Fruit fly (Drosophila melanogaster) whole organism, prepupa: ENCODE data around the gene Top3alpha.

Experiments
- Blimp-1 ChIP-seq: fragments of 200-800 bp; sonication (Bioruptor generic); optimal IDR thresholded peaks from 3 replicates; lab custom pipeline; 2017; ENCODE audit warnings: missing biosample characterization, missing genetic modification characterization, mild to moderate bottlenecking, moderate library complexity, missing genetic modification reagents
- CG10631 ChIP-seq: fragments of 200-800 bp; sonication (Bioruptor generic); optimal IDR thresholded peaks from 2 replicates; lab custom pipeline; 2016; ENCODE audit warnings: missing biosample characterization, missing genetic modification characterization
- CG11294 ChIP-seq: fragments of 200-800 bp; sonication (Bioruptor generic); IDR thresholded peaks from 2 replicates; pipeline ENCODE4 v1.3.6; 2022; ENCODE audit warnings: missing biosample characterization, missing genetic modification characterization
- CG11902 ChIP-seq: fragments of 200-800 bp; sonication (Bioruptor generic); optimal IDR thresholded peaks from 3 replicates; lab custom pipeline; 2016; ENCODE audit warnings: missing biosample characterization, missing genetic modification characterization
- CG16779 ChIP-seq: fragments of 200-800 bp; sonication (Bioruptor generic); optimal IDR thresholded peaks from 3 replicates; lab custom pipeline; 2017; ENCODE audit warnings: missing biosample characterization, mild to moderate bottlenecking, missing genetic modification characterization
- CG31627 ChIP-seq: fragments of 200-800 bp; sonication (Bioruptor generic); optimal IDR thresholded peaks from 3 replicates; lab custom pipeline; 2016; ENCODE audit warnings: missing biosample characterization, missing genetic modification characterization
- CG32006 ChIP-seq: fragments of 200-800 bp; sonication (Bioruptor generic); optimal IDR thresholded peaks from 3 replicates; lab custom pipeline; 2017; ENCODE audit warnings: missing biosample characterization, mild to moderate bottlenecking, missing genetic modification characterization
- CG34406 ChIP-seq: fragments of 200-800 bp; sonication (Bioruptor generic); optimal IDR thresholded peaks from 3 replicates; lab custom pipeline; 2016; ENCODE audit warnings: missing biosample characterization, missing genetic modification characterization
- CG3919 ChIP-seq: fragments of 200-800 bp; sonication (Bioruptor generic); optimal IDR thresholded peaks from 3 replicates; lab custom pipeline; 2016; ENCODE audit warnings: missing biosample characterization, missing genetic modification characterization
- CG4318 ChIP-seq: fragments of 200-800 bp; sonication (Bioruptor generic); optimal IDR thresholded peaks from 3 replicates; lab custom pipeline; 2017; ENCODE audit warnings: missing biosample characterization, mild to moderate bottlenecking, missing genetic modification characterization
- CG6854 ChIP-seq: fragments of 200-800 bp; sonication (Bioruptor generic); optimal IDR thresholded peaks from 2 replicates; lab custom pipeline; 2017; ENCODE audit warnings: missing biosample characterization, mild to moderate bottlenecking, missing genetic modification characterization
- CG8119 ChIP-seq: fragments of 200-800 bp; sonication (Bioruptor generic); IDR thresholded peaks from 3 replicates; pipeline ENCODE4 v1.3.6; 2022; ENCODE audit warnings: missing biosample characterization, missing genetic modification characterization
- CG8319 ChIP-seq: fragments of 200-800 bp; sonication (Bioruptor generic); optimal IDR thresholded peaks from 3 replicates; lab custom pipeline; 2016; ENCODE audit warnings: missing biosample characterization, missing genetic modification characterization
- Eip93F ChIP-seq: fragments of 200-800 bp; sonication (Bioruptor generic); optimal IDR thresholded peaks from 2 replicates; lab custom pipeline; 2016; ENCODE audit warnings: missing biosample characterization, mild to moderate bottlenecking, missing genetic modification characterization
- Gug ChIP-seq: fragments of 200-800 bp; sonication (Bioruptor generic); IDR thresholded peaks from 2 replicates; pipeline ENCODE4 v1.3.6; 2022; ENCODE audit warnings: missing biosample characterization, missing genetic modification characterization
- Hr38 ChIP-seq: sonication (Bioruptor generic); optimal IDR thresholded peaks from 2 replicates; lab custom pipeline; 2016; ENCODE audit warnings: missing biosample characterization, missing genetic modification characterization
- Lpt ChIP-seq: fragments of 200-800 bp; sonication (Bioruptor generic); optimal IDR thresholded peaks from 3 replicates; lab custom pipeline; 2016; ENCODE audit warnings: missing biosample characterization, missing genetic modification characterization
- Met ChIP-seq: fragments of 200-800 bp; sonication (Bioruptor generic); optimal IDR thresholded peaks from 3 replicates; lab custom pipeline; 2016; ENCODE audit warnings: missing biosample characterization, missing genetic modification characterization
- Smox ChIP-seq: fragments of 200-800 bp; sonication (Bioruptor generic); optimal IDR thresholded peaks from 3 replicates; lab custom pipeline; 2016; ENCODE audit warnings: missing biosample characterization, missing genetic modification characterization
- Sox102F ChIP-seq: fragments of 200-800 bp; sonication (Bioruptor generic); optimal IDR thresholded peaks from 2 replicates; lab custom pipeline; 2016; ENCODE audit warnings: missing biosample characterization, mild to moderate bottlenecking, missing genetic modification characterization
- Sox14 ChIP-seq: fragments of 200-800 bp; sonication (Bioruptor generic); optimal IDR thresholded peaks from 3 replicates; lab custom pipeline; 2016; ENCODE audit warnings: missing biosample characterization, missing genetic modification characterization
- Sox15 ChIP-seq: fragments of 200-800 bp; sonication (Bioruptor generic); optimal IDR thresholded peaks from 3 replicates; lab custom pipeline; 2016; ENCODE audit warnings: missing biosample characterization, missing genetic modification characterization
- cyc ChIP-seq: fragments of 200-800 bp; sonication (Bioruptor generic); optimal IDR thresholded peaks from 3 replicates; lab custom pipeline; 2016; ENCODE audit warnings: missing biosample characterization, missing genetic modification characterization
- dac ChIP-seq: fragments of 200-800 bp; sonication (Bioruptor generic); optimal IDR thresholded peaks from 2 replicates; lab custom pipeline; 2017; ENCODE audit warnings: missing biosample characterization, mild to moderate bottlenecking, missing genetic modification characterization
- eg ChIP-seq: fragments of 200-800 bp; sonication (Bioruptor generic); IDR thresholded peaks from 3 replicates; pipeline ENCODE4 v1.3.6; 2022; ENCODE audit warnings: missing biosample characterization, missing genetic modification characterization
- fd59A ChIP-seq: fragments of 200-800 bp; sonication (Bioruptor generic); optimal IDR thresholded peaks from 2 replicates; lab custom pipeline; 2017; ENCODE audit warnings: missing biosample characterization, mild to moderate bottlenecking, missing genetic modification characterization, missing genetic modification reagents
- fkh ChIP-seq: fragments of 200-800 bp; sonication (Bioruptor generic); optimal IDR thresholded peaks from 3 replicates; lab custom pipeline; 2017; ENCODE audit warnings: missing biosample characterization, mild to moderate bottlenecking, missing genetic modification characterization, moderate library complexity
- salr ChIP-seq, 2 experiments: fragments of 200-800 bp; sonication (Bioruptor generic); optimal IDR thresholded peaks; 3 replicates each; lab custom pipeline; 2016 to 2018; ENCODE audit warnings: missing biosample characterization in 2 of 2, missing genetic modification characterization in 2 of 2, mild to moderate bottlenecking in 1 of 2
- svp ChIP-seq: fragments of 200-800 bp; sonication (Bioruptor generic); peaks from one replicate; lab custom pipeline; 2016; ENCODE audit warnings: missing biosample characterization, missing genetic modification characterization
- topi ChIP-seq: fragments of 200-800 bp; sonication (Bioruptor generic); optimal IDR thresholded peaks from 3 replicates; lab custom pipeline; 2016; ENCODE audit warnings: missing biosample characterization, missing genetic modification characterization
- vri ChIP-seq: fragments of 200-800 bp; sonication (Bioruptor generic); optimal IDR thresholded peaks from 3 replicates; lab custom pipeline; 2016; ENCODE audit warnings: missing biosample characterization, mild to moderate bottlenecking, missing genetic modification characterization

Top3alpha gene

dm6 chr2L:19479249-19479984, 18.6 kb upstream of the Top3alpha start:
- TF ChIP-seq svp (GFP tag; lab: Kevin White, UChicago): peak; percentile 45
- no peak for TF ChIP-seq CG16779

- TF ChIP-seq CG6854 (GFP tag; lab: Kevin White, UChicago) (no peak), eg (GFP tag; lab: Robert Waterston, UW) (no peak), fd59A (GFP tag; lab: Kevin White, UChicago) (no peak), CG3919 (GFP tag; lab: Kevin White, UChicago) (no peak), CG31627 (GFP tag; lab: Kevin White, UChicago) (no peak), Sox102F (GFP tag; lab: Kevin White, UChicago) (no peak), svp (GFP tag; lab: Kevin White, UChicago) (peak; percentile 23)
Observed at dm6 chr2L:19480406-19481334, 17.3 kb upstream of the Top3alpha start.

- TF ChIP-seq Blimp-1 (no peak), Gug (no peak), Smox (no peak), CG11294 (GFP tag; lab: Robert Waterston, UW) (no peak), Sox14 (GFP tag; lab: Kevin White, UChicago) (no peak), dac (GFP tag; lab: Kevin White, UChicago) (no peak), vri (GFP tag; lab: Kevin White, UChicago) (no peak), CG34406 (GFP tag; lab: Kevin White, UChicago) (no peak), CG32006 (GFP tag; lab: Kevin White, UChicago) (no peak), CG16779 (no peak), cyc (GFP tag; lab: Kevin White, UChicago) (no peak), CG11902 (GFP tag; lab: Kevin White, UChicago) (no peak), CG10631 (GFP tag; lab: Kevin White, UChicago) (no peak), CG8319 (GFP tag; lab: Kevin White, UChicago) (no peak), CG6854 (GFP tag; lab: Kevin White, UChicago) (no peak), topi (GFP tag; lab: Kevin White, UChicago) (no peak), salr (GFP tag; optimal IDR thresholded peaks at IDR 0.05; lab: Kevin White, UChicago) (no peak), Eip93F (GFP tag; lab: Kevin White, UChicago) (no peak), Lpt (GFP tag; lab: Kevin White, UChicago) (no peak), Sox15 (GFP tag; lab: Kevin White, UChicago) (no peak)
Observed at dm6 chr2L:19484539-19484938, 13.4 kb upstream of the Top3alpha start, which contains the start of the genes CG10195 and CG13084. TSS of gene CG10195 (minus strand) at chr2L:19484705. TSS of gene CG13084 (plus strand) at chr2L:19484930.

dm6 chr2L:19487190-19487589, 10.8 kb upstream of the Top3alpha start, which contains the start of gene CG13083:
TSS of gene CG13083 (plus strand) at chr2L:19487490.
- TF ChIP-seq Hr38 (GFP tag; lab: Kevin White, UChicago) (no peak), fkh (GFP tag; lab: Kevin White, UChicago) (no peak), Met (no peak), Eip93F (GFP tag; lab: Kevin White, UChicago) (no peak), CG4318 (no peak), CG8119 (GFP tag; lab: Robert Waterston, UW) (no peak), CG31627 (GFP tag; lab: Kevin White, UChicago) (no peak), CG32006 (GFP tag; lab: Kevin White, UChicago) (no peak), CG11294 (GFP tag; lab: Robert Waterston, UW) (no peak)
- TF ChIP-seq, all 60 proteins: peak for 0
